Worm (Caenorhabditis elegans) whole organism, L4/young adult: ENCODE data around the gene shpk-1.

Experiments
- W03F9.2 ChIP-seq: fragments of 150-350 bp; optimal IDR thresholded peaks from 2 replicates; lab custom pipeline; 2014; ENCODE audit warnings: missing biosample characterization, missing genetic modification characterization
- dao-5 ChIP-seq: sonication (generic microtip); optimal IDR thresholded peaks from 2 replicates; lab custom pipeline; 2016; ENCODE audit warnings: missing genotype, missing genetic modification characterization, moderate library complexity, missing compliant biosample characterization
- him-1 ChIP-seq: sonication (generic microtip); optimal IDR thresholded peaks from 2 replicates; lab custom pipeline; 2016; ENCODE audit warnings: missing genotype, missing genetic modification reagents, missing genetic modification characterization, missing compliant biosample characterization

The shpk-1 gene

ce11 chrIII:13652708-13653107 lies 44.9 kb downstream of the shpk-1 start:
- TF ChIP-seq him-1 (tag; lab: Kevin White, UChicago) = no peak
- no peak for TF ChIP-seq W03F9.2 (tag; lab: Kevin White, UChicago)
- TF ChIP-seq dao-5 = no peak

- TF ChIP-seq dao-5 (no peak), him-1 (tag; lab: Kevin White, UChicago) (no peak), W03F9.2 (tag; lab: Kevin White, UChicago) (no peak)
These were observed 47.1 kb downstream of the shpk-1 start for ce11 chrIII:13654950-13655349.

ce11 chrIII:13656680-13657079 lies 48.9 kb downstream of the shpk-1 start:
- no peak for TF ChIP-seq W03F9.2 (tag; lab: Kevin White, UChicago)

ce11 chrIII:13657975-13658374 lies 50.2 kb downstream of the shpk-1 start:
- TF ChIP-seq dao-5 (no peak), W03F9.2 (tag; lab: Kevin White, UChicago) (no peak), him-1 (tag; lab: Kevin White, UChicago) (no peak)

ce11 chrIII:13659028-13659427 lies 51.2 kb downstream of the shpk-1 start:
- TF ChIP-seq him-1 (tag; lab: Kevin White, UChicago) = no peak
- no peak for TF ChIP-seq W03F9.2 (tag; lab: Kevin White, UChicago)
- TF ChIP-seq dao-5 = no peak

ce11 chrIII:13660123-13660522 lies 52.3 kb downstream of the shpk-1 start:
- TF ChIP-seq dao-5 (no peak), W03F9.2 (tag; lab: Kevin White, UChicago) (no peak), him-1 (tag; lab: Kevin White, UChicago) (no peak)
